Fruit fly (Drosophila melanogaster) whole organism, wandering third instar larva: ENCODE measurements around the gene CG33689.

Source experiments
- Myc ChIP-seq: fragments of >200 bp; optimal IDR thresholded peaks from 2 replicates; lab custom pipeline; 2017
- Sp1 ChIP-seq: fragments of 200-800 bp; sonication (Bioruptor generic); optimal IDR thresholded peaks from 3 replicates; lab custom pipeline; 2019; ENCODE audit warnings: missing biosample characterization, mild to moderate bottlenecking, missing genetic modification characterization, moderate library complexity
- Vsx2 ChIP-seq: fragments of 200-300, 225-300 bp; sonication (Bioruptor generic); optimal IDR thresholded peaks from 2 replicates; lab custom pipeline; 2018; ENCODE audit warnings: missing biosample characterization, missing genetic modification characterization; ENCODE audit not compliant: partially characterized antibody
- brk ChIP-seq: fragments of 200-800 bp; sonication (Bioruptor generic); optimal IDR thresholded peaks from 2 replicates; lab custom pipeline; 2016; ENCODE audit warnings: missing biosample characterization, mild to moderate bottlenecking, missing genetic modification characterization
- dl ChIP-seq, 2 experiments: fragments of 175-275, 200-275 bp in 1 of 2; fragments of 200-275 bp in 1 of 2; sonication (Bioruptor generic); optimal IDR thresholded peaks; lab custom pipeline; 2018; ENCODE audit warnings: mild to moderate bottlenecking in 2 of 2, missing biosample characterization in 2 of 2, missing genetic modification characterization in 2 of 2, moderate library complexity in 2 of 2; ENCODE audit not compliant: partially characterized antibody in 2 of 2, insufficient read depth in 1 of 2
- fru ChIP-seq: fragments of 200-800 bp; sonication (Bioruptor generic); optimal IDR thresholded peaks from 3 replicates; lab custom pipeline; 2016; ENCODE audit warnings: missing biosample characterization, mild to moderate bottlenecking, missing genetic modification characterization
- h ChIP-seq: fragments of 200-800 bp; sonication (Bioruptor generic); optimal IDR thresholded peaks from 3 replicates; lab custom pipeline; 2016; ENCODE audit warnings: missing biosample characterization, mild to moderate bottlenecking, missing genetic modification characterization
- pan ChIP-seq: fragments of >200 bp; optimal IDR thresholded peaks from 2 replicates; lab custom pipeline; 2017
- psq ChIP-seq: fragments of 200-800 bp; sonication (Bioruptor generic); optimal IDR thresholded peaks from 3 replicates; lab custom pipeline; 2017; ENCODE audit warnings: missing biosample characterization, mild to moderate bottlenecking, missing genetic modification characterization, moderate library complexity
- usp ChIP-seq: fragments of >200 bp; optimal IDR thresholded peaks from 2 replicates; lab custom pipeline; 2017; ENCODE audit warnings: missing biosample characterization, missing genetic modification characterization

dm6 chr3L:16170006-16170405, 30.0 kb upstream of the CG33689 start, which contains the start of gene CG33796:
- TF ChIP-seq dl (GFP tag; optimal IDR thresholded peaks at IDR 0.05; lab: Kevin White, UChicago; ENCODE audit: insufficient read depth in 1 of 2, partially characterized antibody in 2 of 2) (no peak), psq (GFP tag; lab: Kevin White, UChicago) (no peak), fru (GFP tag; lab: Kevin White, UChicago) (no peak), Myc (lab: Kevin White, UChicago) (no peak), brk (GFP tag; lab: Kevin White, UChicago) (no peak), h (GFP tag; lab: Kevin White, UChicago) (no peak), pan (lab: Kevin White, UChicago) (no peak), usp (no peak), Vsx2 (GFP tag; lab: Kevin White, UChicago) (no peak), Sp1 (GFP tag; lab: Kevin White, UChicago) (no peak)
